Fruit fly (Drosophila melanogaster) whole organism, larva: ENCODE data around the gene CG9662.
A peak's percentile ranks its signal among the peaks of the same experiment; 100 is the strongest.

Source experiments
- noc ChIP-seq: fragments of 200-800 bp; sonication (Bioruptor generic); optimal IDR thresholded peaks from 3 replicates; lab custom pipeline; 2019; ENCODE audit warnings: missing biosample characterization, mild to moderate bottlenecking, missing genetic modification characterization, moderate library complexity

Gene CG9662

DNA sequence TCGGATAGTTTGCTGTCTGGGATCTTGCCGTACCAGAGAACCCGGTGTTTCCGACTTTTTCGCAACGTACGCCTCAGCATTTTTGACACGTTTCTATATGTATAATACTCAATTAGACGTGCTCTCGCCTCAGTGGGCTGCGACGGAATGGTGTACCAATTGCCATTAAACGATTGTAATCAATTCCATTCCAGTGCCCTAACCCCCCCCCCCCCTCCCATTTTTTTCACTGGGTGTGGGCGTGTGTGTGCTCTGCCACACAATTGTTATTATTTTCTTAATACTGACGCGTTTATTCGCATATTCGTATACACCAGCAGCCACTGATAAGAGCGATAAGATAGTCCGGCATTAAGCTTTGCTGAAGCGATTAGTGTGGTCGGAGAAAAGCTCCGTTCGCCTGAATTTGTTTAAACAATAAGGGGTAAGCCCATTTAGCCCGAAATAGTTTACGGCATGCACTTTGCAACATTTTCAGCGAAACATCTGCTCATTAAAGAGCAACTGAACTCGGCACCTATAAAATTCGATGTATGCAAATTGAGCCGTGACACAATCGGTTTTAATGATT is 7.4 kb downstream of the CG9662 start:
- peak; percentile 66 for TF ChIP-seq noc (tag; lab: Kevin White, UChicago)

DNA sequence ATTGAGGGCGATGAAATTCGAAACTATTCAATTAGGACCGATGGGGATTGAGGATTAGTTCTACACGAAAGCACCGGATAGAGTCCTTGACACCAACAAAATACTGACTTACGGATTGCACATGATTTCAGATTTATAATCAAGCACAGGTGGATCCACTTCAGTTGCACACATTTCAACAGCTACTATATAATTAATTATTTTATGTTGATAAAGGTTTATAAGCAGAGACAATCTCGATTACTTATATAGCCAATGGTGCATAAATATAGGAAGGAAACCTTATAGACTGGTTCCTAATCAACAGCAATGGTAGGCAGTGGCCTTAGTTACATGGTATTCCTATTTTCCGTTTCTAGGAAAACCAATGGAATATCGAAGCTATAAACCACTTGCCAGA is 8.1 kb downstream of the CG9662 start:
- TF ChIP-seq noc (tag; lab: Kevin White, UChicago), result no peak

DNA sequence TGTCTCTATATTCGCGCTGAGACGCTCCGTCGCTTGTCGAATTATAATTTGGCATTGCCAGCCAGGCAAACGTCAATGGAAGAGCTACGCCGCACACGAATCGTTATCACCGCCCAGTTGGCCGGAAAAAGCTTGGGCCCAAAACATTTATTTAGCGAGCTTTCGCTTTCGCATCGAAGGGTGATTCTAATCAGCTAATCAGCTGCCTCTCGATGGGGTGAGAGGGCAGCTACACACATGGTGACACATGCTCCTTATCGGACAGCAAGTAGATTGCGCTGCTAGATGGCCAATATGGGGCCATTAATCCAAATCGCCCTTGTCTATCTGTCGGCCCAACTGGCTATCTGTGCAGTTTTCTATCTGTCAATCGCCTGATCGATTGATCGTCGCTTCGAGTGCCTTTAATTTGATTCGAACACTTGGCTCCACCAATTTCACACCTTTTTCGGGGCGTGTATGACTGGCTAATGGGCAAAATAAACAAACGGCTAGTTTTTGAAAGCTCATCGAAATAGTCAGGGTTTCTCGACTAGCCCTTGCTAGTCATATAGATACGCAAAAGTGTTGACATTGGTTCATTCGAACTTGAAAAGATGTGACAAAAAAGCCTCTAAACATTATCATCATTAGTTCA is 10.4 kb downstream of the CG9662 start:
- TF ChIP-seq noc (tag; lab: Kevin White, UChicago), result peak; percentile 84

DNA sequence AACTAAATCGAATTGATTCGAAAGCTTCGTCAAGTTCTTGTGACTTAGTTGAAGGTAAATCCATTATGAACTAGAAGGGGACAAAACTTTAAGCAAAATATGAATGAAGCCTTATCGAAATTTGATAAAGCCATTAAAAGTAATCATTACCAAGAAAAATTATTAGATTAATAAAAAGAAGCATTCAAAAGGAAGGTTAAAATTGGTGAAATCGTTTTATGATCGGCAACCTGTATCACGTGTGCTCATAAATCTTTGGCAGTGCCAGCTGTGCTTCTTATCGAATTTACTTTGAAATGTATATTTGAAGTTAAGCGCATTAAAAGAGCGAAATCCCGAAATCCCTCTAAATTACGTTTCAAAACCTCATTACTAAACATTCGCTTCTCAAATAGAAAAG is 14.7 kb downstream of the CG9662 start:
- no peak for TF ChIP-seq noc (tag; lab: Kevin White, UChicago)

DNA sequence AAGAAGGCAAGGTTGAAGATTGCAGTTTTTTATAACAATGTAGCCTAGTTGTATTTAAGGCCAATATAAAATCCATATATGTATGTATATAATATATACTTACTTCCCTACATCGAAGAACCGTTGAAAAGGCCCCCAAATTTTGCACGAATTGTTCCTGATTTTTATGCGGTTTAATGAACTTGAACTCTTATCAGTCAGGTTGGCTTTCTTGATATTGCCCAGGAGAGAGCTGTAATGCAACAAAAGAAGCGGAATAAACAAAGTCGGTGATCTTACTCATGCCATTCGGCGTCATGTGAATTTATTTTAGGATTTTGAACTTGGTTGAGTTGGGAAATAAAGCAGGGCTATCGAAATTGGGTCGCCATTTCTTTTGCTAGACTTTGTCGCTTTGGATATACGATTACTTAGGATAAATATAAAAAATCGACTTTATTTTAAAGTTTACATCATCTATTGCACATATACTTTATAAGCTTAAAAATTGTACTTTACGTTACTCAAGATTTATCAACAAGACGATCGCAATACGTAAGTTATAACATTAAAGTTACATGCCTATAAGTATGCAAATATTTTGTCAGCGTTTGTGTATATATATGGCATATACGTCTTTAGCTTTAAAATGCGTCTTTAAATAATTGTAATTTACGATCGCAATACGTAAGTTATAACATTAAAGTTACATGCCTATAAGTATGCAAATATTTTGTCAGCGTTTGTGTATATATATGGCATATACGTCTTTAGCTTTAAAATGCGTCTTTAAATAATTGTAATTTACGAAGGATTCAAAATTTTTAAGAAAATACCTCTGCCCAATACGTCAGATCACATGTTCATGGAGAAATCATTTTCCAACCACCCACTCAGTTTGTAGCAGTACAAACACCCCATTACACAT is 19.5 kb downstream of the CG9662 start, which contains the start of gene CG8838:
TSS of gene CG8838 (plus strand) at position 857 of the 907 bp plus-strand sequence.
- peak; percentile 60 for TF ChIP-seq noc (tag; lab: Kevin White, UChicago)

DNA sequence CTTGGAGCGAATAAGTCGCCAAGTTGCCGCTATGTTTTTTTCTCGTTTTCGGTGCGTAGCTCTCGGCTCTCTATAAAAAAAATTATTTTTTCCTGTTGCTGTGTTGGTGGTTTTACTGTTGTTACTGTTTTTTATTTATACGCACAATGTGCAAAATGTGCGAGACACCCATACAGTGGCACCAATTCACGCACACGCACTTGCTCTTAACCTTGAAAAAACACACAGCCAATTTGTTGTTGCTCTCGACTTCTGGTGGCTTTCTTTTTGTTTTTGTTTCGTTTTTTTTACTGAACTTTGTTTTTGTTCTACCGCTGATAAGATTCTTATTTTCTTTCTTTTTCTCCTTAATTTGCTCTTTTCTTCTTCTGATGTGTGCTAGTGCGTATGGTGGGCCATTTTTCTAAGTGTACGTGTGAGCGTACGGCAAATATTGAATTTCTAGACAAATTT is 20.3 kb downstream of the CG9662 start:
- peak; percentile 77 for TF ChIP-seq noc (tag; lab: Kevin White, UChicago)

DNA sequence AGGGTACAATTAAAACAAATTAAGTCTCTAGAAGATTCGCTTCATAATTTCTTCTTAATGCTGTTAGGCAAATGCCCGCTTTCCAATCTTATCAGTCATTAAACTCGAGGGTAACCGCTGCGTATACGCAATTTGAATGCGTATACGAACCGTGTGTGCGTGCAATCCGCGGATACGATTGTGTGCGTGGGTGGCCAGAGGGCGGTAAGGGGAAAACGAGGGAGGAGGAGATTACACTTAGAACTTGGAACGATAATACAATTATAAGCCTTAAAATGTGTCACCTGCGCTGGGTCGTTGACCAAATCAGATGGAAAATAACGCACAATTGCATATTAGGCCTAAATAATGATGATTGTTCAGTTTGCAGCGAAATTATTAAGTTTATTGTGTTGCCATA is 20.7 kb downstream of the CG9662 start:
- no peak for TF ChIP-seq noc (tag; lab: Kevin White, UChicago)

DNA sequence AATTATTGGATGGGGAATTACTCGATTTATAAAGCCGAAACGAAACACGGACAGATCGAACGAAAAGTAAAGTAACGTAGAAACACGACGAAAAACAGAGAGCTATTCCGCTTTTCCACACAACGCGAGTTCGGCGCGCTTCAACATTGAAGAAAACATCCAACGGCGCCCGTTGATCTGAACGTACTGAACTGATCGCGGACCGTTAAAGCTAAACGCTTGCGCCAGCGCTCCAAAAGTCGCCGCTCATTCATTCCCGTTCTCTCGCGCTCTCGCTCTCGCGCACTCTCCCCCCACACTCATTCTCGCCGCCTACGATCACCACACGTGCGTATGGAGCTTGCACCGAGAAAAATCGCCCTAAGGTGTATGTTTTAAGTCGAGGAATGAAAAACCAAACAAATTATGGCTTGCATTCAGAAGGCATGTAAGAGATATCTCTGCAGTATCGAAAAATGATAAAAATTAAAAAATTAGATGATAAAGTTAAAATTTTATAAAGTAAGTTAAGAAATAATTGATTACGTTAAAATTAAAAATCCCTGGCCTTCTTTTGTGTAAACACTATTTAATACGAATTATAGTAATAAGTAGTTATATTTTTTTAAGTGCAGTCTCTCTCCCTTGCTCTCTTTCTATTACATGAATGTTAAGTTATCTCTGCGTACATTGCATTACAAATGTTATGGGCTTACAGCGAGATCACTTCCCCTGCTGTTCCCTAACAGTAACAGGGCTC is 21.7 kb downstream of the CG9662 start, which contains the start of gene E23:
TSS of gene E23 (minus strand) at position 188 of the 739 bp plus-strand sequence.
- TF ChIP-seq noc (tag; lab: Kevin White, UChicago), result peak; percentile 97

DNA sequence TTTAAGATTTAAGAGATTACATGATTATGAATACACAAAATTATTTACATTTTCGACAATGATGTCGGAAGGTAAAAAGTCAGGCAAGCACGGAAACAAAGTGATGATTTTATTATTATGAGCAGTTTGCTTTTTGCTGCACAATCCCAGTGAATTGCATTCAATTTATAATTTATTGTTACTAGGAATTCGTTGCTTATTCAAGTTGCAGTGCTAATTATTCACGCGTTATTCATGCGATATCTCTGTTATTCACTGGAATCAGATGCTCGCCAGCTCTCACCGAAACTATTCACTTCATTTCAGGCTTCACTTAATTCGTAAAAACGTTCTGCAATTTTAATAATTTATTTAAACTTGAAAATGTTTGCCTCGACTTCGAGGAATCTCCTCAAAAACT is 22.7 kb downstream of the CG9662 start:
- no peak for TF ChIP-seq noc (tag; lab: Kevin White, UChicago)

DNA sequence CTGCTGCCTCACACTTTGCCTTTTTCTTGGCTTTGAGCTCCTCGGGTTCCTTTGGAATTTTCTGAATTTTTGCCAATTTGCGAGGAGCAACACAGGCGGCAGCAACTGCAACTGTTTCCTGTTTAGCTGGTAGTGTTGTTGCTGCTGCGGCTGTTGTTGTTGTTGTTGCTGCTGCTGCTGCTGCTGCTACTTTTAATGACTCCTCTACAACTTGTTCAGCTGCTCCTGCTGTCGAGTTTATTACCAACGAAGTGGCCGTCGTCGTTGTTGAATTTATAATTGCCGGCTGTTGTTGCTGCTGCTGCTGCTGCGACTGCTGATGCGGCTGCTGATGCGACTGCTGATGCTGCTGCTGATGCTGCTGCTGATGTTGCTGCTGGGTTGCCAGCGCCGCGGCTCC is 23.6 kb downstream of the CG9662 start:
- TF ChIP-seq noc (tag; lab: Kevin White, UChicago), result no peak

DNA sequence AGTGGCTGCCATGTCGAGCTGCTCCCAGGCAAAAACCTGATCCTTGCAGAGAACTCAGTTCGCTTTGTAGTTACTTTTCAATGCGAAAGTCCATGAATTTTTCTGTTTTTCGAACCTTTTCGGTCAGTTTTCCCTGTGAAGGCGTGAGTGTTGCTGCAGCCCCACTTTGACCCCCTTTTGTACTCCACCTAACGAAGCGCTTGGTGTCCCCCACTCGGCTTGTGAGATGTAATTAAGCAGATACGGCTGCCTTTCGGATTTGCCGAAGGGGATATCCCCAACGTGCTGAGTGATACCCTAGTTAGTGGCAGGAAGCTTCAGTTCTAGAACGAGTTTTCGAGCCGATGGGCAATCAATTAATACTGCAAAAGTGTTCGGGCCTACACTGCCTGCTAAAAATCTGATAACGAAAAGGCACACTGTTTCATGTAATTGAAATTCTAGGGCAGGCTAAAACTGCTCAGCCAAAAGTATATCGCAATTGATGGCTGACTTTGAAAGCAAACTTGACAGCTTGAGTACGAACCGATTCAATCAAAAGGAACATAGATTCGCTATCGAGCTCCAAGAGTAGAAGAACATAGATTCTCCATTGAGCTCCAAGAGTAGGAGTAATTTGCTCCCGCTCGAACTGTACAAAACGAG is 24.8 kb downstream of the CG9662 start:
- TF ChIP-seq noc (tag; lab: Kevin White, UChicago), result no peak

DNA sequence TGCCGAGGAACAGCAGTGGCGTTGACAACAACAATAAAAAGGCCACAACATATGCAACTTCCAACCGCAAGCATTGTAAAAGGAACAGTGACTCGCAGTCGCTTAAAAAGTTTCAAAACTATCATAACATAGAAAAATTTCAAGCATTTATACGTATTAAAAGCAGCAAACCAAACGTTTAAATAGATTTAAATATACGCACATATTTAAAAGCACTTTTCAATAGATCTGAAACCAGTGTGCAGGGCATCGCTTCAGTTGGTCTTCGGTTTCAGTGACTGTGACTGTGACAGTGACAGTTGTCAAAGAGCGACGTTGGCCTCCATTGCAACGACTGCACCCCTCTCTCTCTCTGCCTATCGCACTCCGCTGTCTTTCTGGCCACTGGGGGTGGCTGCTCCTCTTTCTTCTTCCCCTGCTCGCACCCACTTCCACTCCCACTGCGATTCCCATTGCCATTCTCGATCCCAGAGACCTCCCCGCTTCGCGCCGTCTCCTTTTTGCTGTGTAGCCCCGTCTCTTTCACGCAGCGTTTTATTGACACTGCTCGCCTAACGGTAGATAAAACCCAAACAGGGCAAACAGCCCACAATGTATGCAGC is 28.3 kb downstream of the CG9662 start:
- no peak for TF ChIP-seq noc (tag; lab: Kevin White, UChicago)

DNA sequence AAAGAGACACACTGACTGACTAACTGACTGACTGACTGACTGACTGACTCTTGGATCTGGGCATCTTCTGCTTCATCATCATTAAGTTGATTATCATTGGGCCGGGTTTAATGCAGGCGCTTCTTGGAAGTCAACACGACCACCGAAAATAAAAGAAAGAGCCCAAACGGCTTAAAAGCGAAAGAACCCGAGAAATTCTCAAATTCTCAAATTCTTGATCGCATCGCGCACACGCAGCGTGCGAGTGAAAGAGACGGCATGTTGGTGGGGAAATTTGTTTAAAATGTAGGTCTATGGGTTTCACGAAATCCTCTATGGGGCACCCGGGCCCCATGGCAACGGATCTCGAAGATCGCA is 30.1 kb downstream of the CG9662 start:
- no peak for TF ChIP-seq noc (tag; lab: Kevin White, UChicago)

DNA sequence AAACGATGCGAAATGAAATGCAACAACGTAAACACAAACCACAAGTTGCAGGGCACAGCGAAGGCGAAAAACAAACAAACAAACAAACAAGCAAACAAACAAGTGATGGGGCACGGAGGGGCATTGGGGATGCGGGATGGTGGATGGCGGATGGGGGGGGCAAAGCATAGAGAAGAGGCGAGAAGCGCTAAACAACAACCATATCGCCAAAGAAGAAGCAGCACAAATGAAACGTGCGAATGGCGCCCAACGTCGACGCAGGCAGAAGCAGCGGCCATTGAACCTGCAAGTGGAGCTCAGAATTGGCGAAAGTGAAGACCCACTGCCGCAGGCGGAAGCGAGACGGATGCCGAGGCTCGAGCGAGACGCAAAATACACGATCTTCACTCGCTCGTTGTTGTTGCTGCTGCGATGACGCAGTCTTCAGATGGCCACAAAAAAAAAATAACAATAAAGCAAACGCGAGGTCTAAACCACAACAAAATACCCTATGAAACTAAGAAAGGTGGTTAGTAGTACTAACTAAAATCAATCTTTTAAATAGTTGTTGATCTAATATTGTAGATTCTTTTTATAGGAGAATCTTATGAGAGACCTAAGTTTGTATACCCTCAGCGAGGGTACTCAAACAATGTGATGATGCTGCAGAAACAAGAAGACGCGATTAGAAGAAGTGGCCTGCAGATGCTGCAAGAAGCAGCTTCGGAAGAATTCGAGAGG is 30.6 kb downstream of the CG9662 start:
- TF ChIP-seq noc (tag; lab: Kevin White, UChicago), result no peak
